Fruit fly (Drosophila melanogaster) whole organism, embryonic: ENCODE results near the gene CG6656.

ENCODE experiments used
- Atf3 ChIP-seq: fragments of 200-800 bp; sonication (Bioruptor generic); optimal IDR thresholded peaks from 3 replicates; lab custom pipeline; 2016; ENCODE audit warnings: missing biosample characterization, missing genetic modification characterization
- Bteb2 ChIP-seq: fragments of 200-800 bp; sonication (Bioruptor generic); optimal IDR thresholded peaks from 2 replicates; lab custom pipeline; 2016; ENCODE audit warnings: missing biosample characterization, missing genetic modification characterization
- C15 ChIP-seq: fragments of 200-800 bp; sonication (Bioruptor generic); IDR thresholded peaks from 3 replicates; pipeline ENCODE4 v1.3.6; 2022; ENCODE audit warnings: missing biosample characterization, missing genetic modification characterization
- CG10462 ChIP-seq: fragments of 200-800 bp; sonication (Bioruptor generic); optimal IDR thresholded peaks from 2 replicates; lab custom pipeline; 2016; ENCODE audit warnings: missing biosample characterization, missing genetic modification characterization
- CG12155 ChIP-seq: fragments of 200-800 bp; sonication (Bioruptor generic); optimal IDR thresholded peaks from 3 replicates; lab custom pipeline; 2016; ENCODE audit warnings: missing biosample characterization, missing genetic modification characterization
- CG12659 ChIP-seq: fragments of 200-800 bp; sonication (Bioruptor generic); optimal IDR thresholded peaks from 3 replicates; lab custom pipeline; 2017; ENCODE audit warnings: mild to moderate bottlenecking, missing biosample characterization, missing genetic modification reagents, missing genetic modification characterization
- CG12744 ChIP-seq: fragments of 200-800 bp; sonication (Bioruptor generic); optimal IDR thresholded peaks from 2 replicates; lab custom pipeline; 2016; ENCODE audit warnings: missing biosample characterization, missing genetic modification characterization
- CG13287 ChIP-seq: fragments of 200-800 bp; sonication (Bioruptor generic); IDR thresholded peaks from 2 replicates; pipeline ENCODE4 v1.3.6; 2022; ENCODE audit warnings: missing biosample characterization, missing genetic modification characterization; ENCODE audit not compliant: partially characterized antibody
- CG13424 ChIP-seq: fragments of 200-800 bp; sonication (Bioruptor generic); optimal IDR thresholded peaks from 2 replicates; lab custom pipeline; 2019; ENCODE audit warnings: missing biosample characterization, mild to moderate bottlenecking, missing genetic modification characterization, moderate library complexity
- CG13775 ChIP-seq: fragments of 200-800 bp; sonication (Bioruptor generic); optimal IDR thresholded peaks from 3 replicates; lab custom pipeline; 2017; ENCODE audit warnings: missing biosample characterization, mild to moderate bottlenecking, missing genetic modification characterization
- CG16815 ChIP-seq: fragments of 200-800 bp; sonication (Bioruptor generic); optimal IDR thresholded peaks from 3 replicates; lab custom pipeline; 2017; ENCODE audit warnings: missing biosample characterization, mild to moderate bottlenecking, missing genetic modification characterization
- CG1832 ChIP-seq: fragments of 200-800 bp; sonication (Bioruptor generic); optimal IDR thresholded peaks from 2 replicates; lab custom pipeline; 2017; ENCODE audit warnings: missing biosample characterization, mild to moderate bottlenecking, missing genetic modification characterization, inconsistent platforms
- CG2116 ChIP-seq: fragments of 200-800 bp; sonication (Bioruptor generic); optimal IDR thresholded peaks from 3 replicates; lab custom pipeline; 2018; ENCODE audit warnings: missing biosample characterization, mild to moderate bottlenecking, missing genetic modification characterization
- CG30020 ChIP-seq: fragments of 200-800 bp; optimal IDR thresholded peaks from 2 replicates; lab custom pipeline; 2019; ENCODE audit warnings: missing biosample characterization, mild to moderate bottlenecking, missing genetic modification characterization, moderate library complexity
- CG31441 ChIP-seq: fragments of 200-800 bp; sonication (Bioruptor generic); IDR thresholded peaks from 2 replicates; pipeline ENCODE4 v1.3.6; 2022; ENCODE audit warnings: missing biosample characterization, missing genetic modification characterization
- CG33557 ChIP-seq: fragments of 200-800 bp; sonication (Bioruptor generic); optimal IDR thresholded peaks from 2 replicates; lab custom pipeline; 2019; ENCODE audit warnings: missing biosample characterization, mild to moderate bottlenecking, missing genetic modification characterization, moderate library complexity
- CG7357 ChIP-seq: fragments of 200-800 bp; sonication (Bioruptor generic); IDR thresholded peaks from 3 replicates; pipeline ENCODE4 v1.3.6; 2022; ENCODE audit warnings: missing biosample characterization, missing genetic modification characterization
- CG7839 ChIP-seq: fragments of 200-800 bp; sonication (Bioruptor generic); optimal IDR thresholded peaks from 3 replicates; lab custom pipeline; 2018; ENCODE audit warnings: missing biosample characterization, mild to moderate bottlenecking, missing genetic modification characterization, moderate library complexity
- CG7987 ChIP-seq: fragments of 200-800 bp; sonication (Bioruptor generic); optimal IDR thresholded peaks from 2 replicates; lab custom pipeline; 2018; ENCODE audit warnings: missing biosample characterization, mild to moderate bottlenecking, missing genetic modification characterization, moderate library complexity
- CG9932 ChIP-seq: fragments of 200-800 bp; sonication (Bioruptor generic); IDR thresholded peaks from 2 replicates; pipeline ENCODE4 v1.3.6; 2022; ENCODE audit warnings: missing biosample characterization, missing genetic modification characterization
- D19B ChIP-seq: fragments of 200-800 bp; sonication (Bioruptor generic); optimal IDR thresholded peaks from 2 replicates; lab custom pipeline; 2017; ENCODE audit warnings: missing biosample characterization, mild to moderate bottlenecking, missing genetic modification characterization
- Dek ChIP-seq: fragments of 200-800 bp; sonication (Bioruptor generic); optimal IDR thresholded peaks from 3 replicates; lab custom pipeline; 2019; ENCODE audit warnings: missing biosample characterization, mild to moderate bottlenecking, missing genetic modification characterization, moderate library complexity
- HHEX ChIP-seq: fragments of 200-800 bp; sonication (Bioruptor generic); optimal IDR thresholded peaks from 3 replicates; lab custom pipeline; 2017; ENCODE audit warnings: missing biosample characterization, mild to moderate bottlenecking, missing genetic modification characterization, missing genetic modification reagents
- MTF-1 ChIP-seq: fragments of 200-800 bp; sonication (Bioruptor generic); optimal IDR thresholded peaks from 2 replicates; lab custom pipeline; 2018; ENCODE audit warnings: missing biosample characterization, mild to moderate bottlenecking, missing genetic modification characterization, borderline replicate concordance
- Optix ChIP-seq: fragments of 200-800 bp; sonication (Bioruptor generic); IDR thresholded peaks from 3 replicates; pipeline ENCODE4 v1.3.6; 2022; ENCODE audit warnings: missing biosample characterization, missing genetic modification characterization
- Poxn ChIP-seq: fragments of 200-800 bp; sonication (Bioruptor generic); IDR thresholded peaks from 2 replicates; pipeline ENCODE4 v1.3.6; 2022; ENCODE audit warnings: missing biosample characterization, missing genetic modification characterization
- Sox100B ChIP-seq: fragments of 200-800 bp; sonication (Bioruptor generic); optimal IDR thresholded peaks from 3 replicates; lab custom pipeline; 2018; ENCODE audit warnings: missing biosample characterization, mild to moderate bottlenecking, missing genetic modification characterization
- TFAM ChIP-seq: fragments of 200-800 bp; sonication (Bioruptor generic); optimal IDR thresholded peaks from 2 replicates; lab custom pipeline; 2017; ENCODE audit warnings: missing biosample characterization, missing genetic modification characterization, inconsistent platforms
- Xrp1 ChIP-seq: fragments of 200-800 bp; sonication (Bioruptor generic); IDR thresholded peaks from 2 replicates; pipeline ENCODE4 v1.3.6; 2022; ENCODE audit warnings: missing biosample characterization, missing genetic modification characterization
- bcd ChIP-seq: fragments of 200-800 bp; sonication (Bioruptor generic); optimal IDR thresholded peaks from 2 replicates; lab custom pipeline; 2017; ENCODE audit warnings: missing biosample characterization, mild to moderate bottlenecking, missing genetic modification characterization
- caup ChIP-seq: fragments of 200-800 bp; sonication (Bioruptor generic); optimal IDR thresholded peaks from 3 replicates; lab custom pipeline; 2017; ENCODE audit warnings: missing biosample characterization, mild to moderate bottlenecking, missing genetic modification characterization, moderate library complexity; ENCODE audit not compliant: severe bottlenecking
- chm ChIP-seq: fragments of 200-800 bp; sonication (Bioruptor generic); IDR thresholded peaks from 2 replicates; pipeline ENCODE4 v1.3.6; 2022; ENCODE audit warnings: missing biosample characterization, missing genetic modification characterization
- gfzf ChIP-seq: fragments of 200-800 bp; sonication (Bioruptor generic); optimal IDR thresholded peaks from 2 replicates; lab custom pipeline; 2016; ENCODE audit warnings: missing biosample characterization, mild to moderate bottlenecking, missing genetic modification characterization, moderate library complexity
- kni ChIP-seq: fragments of 200-800 bp; sonication (Bioruptor generic); optimal IDR thresholded peaks from 3 replicates; lab custom pipeline; 2017; ENCODE audit warnings: mild to moderate bottlenecking, missing biosample characterization, missing genetic modification reagents, missing genetic modification characterization
- knrl ChIP-seq: fragments of 200-800 bp; sonication (Bioruptor generic); IDR thresholded peaks from 3 replicates; pipeline ENCODE4 v1.3.6; 2022; ENCODE audit warnings: missing biosample characterization, missing genetic modification characterization; ENCODE audit not compliant: partially characterized antibody
- lbe ChIP-seq: fragments of 200-800 bp; sonication (Bioruptor generic); optimal IDR thresholded peaks from 2 replicates; lab custom pipeline; 2016; ENCODE audit warnings: missing biosample characterization, mild to moderate bottlenecking, missing genetic modification characterization
- maf-S ChIP-seq: fragments of 200-800 bp; sonication (Bioruptor generic); optimal IDR thresholded peaks from 2 replicates; lab custom pipeline; 2016; ENCODE audit warnings: missing biosample characterization, missing genetic modification characterization
- mam ChIP-seq: fragments of 200-800 bp; sonication (Bioruptor generic); optimal IDR thresholded peaks from 3 replicates; lab custom pipeline; 2016; ENCODE audit warnings: missing biosample characterization, missing genetic modification characterization
- otp ChIP-seq: fragments of 200-800 bp; sonication (Bioruptor generic); IDR thresholded peaks from 3 replicates; pipeline ENCODE4, ENCODE4 v1.3.6; 2022; ENCODE audit warnings: missing biosample characterization, missing genetic modification characterization
- pb ChIP-seq: fragments of 200-800 bp; sonication (Bioruptor generic); optimal IDR thresholded peaks from 3 replicates; lab custom pipeline; 2016; ENCODE audit warnings: missing biosample characterization, missing genetic modification characterization
- peb ChIP-seq: fragments of 200-800 bp; sonication (Bioruptor generic); IDR thresholded peaks from 2 replicates; pipeline ENCODE4 v1.3.6; 2022; ENCODE audit warnings: missing biosample characterization, missing genetic modification characterization
- pzg ChIP-seq: fragments of 200-800 bp; sonication (Bioruptor generic); optimal IDR thresholded peaks from 3 replicates; lab custom pipeline; 2018; ENCODE audit warnings: missing biosample characterization, mild to moderate bottlenecking, missing genetic modification characterization, moderate library complexity
- ro ChIP-seq: fragments of 200-800 bp; sonication (Bioruptor generic); IDR thresholded peaks from 2 replicates; pipeline ENCODE4 v1.3.6; 2022; ENCODE audit warnings: missing biosample characterization, missing genetic modification characterization
- row ChIP-seq: fragments of 200-800 bp; sonication (Bioruptor generic); IDR thresholded peaks from 3 replicates; pipeline ENCODE4 v1.3.6; 2022; ENCODE audit warnings: missing biosample characterization, missing genetic modification characterization
- scrt ChIP-seq: fragments of 200-800 bp; sonication (Bioruptor generic); optimal IDR thresholded peaks from 2 replicates; lab custom pipeline; 2018; ENCODE audit warnings: missing biosample characterization, mild to moderate bottlenecking, missing genetic modification characterization, moderate library complexity
- sim ChIP-seq: fragments of 200-800 bp; sonication (Bioruptor generic); IDR thresholded peaks from 2 replicates; pipeline ENCODE4 v1.3.6; 2022; ENCODE audit warnings: missing biosample characterization, missing genetic modification characterization
- sna ChIP-seq: fragments of 200-800 bp; sonication (Bioruptor generic); IDR thresholded peaks from 2 replicates; pipeline ENCODE4 v1.3.6; 2022; ENCODE audit warnings: missing biosample characterization, missing genetic modification characterization; ENCODE audit not compliant: partially characterized antibody
- so ChIP-seq: fragments of 200-800 bp; sonication (Bioruptor generic); IDR thresholded peaks from 3 replicates; pipeline ENCODE4 v1.3.6; 2022; ENCODE audit warnings: missing biosample characterization, missing genetic modification characterization
- tgo ChIP-seq: fragments of 200-800 bp; sonication (Bioruptor generic); IDR thresholded peaks from 3 replicates; pipeline ENCODE4 v1.3.6; 2022; ENCODE audit warnings: missing biosample characterization, missing genetic modification characterization
- twi ChIP-seq: fragments of 200-800 bp; optimal IDR thresholded peaks from 2 replicates; lab custom pipeline; 2019; ENCODE audit warnings: missing biosample characterization, mild to moderate bottlenecking, missing genetic modification characterization, moderate library complexity

Gene CG6656

dm6 chr3R:21874982-21875466 lies at the start of gene CG6656 (continued):
- TF ChIP-seq sna (0 out of 2 replicates have a peak, but pooled peaks have one; percentile 36), otp (GFP tag; lab: Robert Waterston, UW) (no peak), CG2116 (GFP tag; lab: Kevin White, UChicago) (no peak), CG13424 (tag; lab: Kevin White, UChicago) (no peak), knrl (GFP tag; lab: Robert Waterston, UW) (no peak), ro (GFP tag; lab: Robert Waterston, UW) (no peak), MTF-1 (GFP tag; lab: Kevin White, UChicago) (peak; percentile 8), Atf3 (GFP tag; lab: Kevin White, UChicago) (no peak), Optix (GFP tag; lab: Robert Waterston, UW) (no peak), CG16815 (GFP tag; lab: Kevin White, UChicago) (no peak), CG12659 (GFP tag; lab: Kevin White, UChicago) (peak; percentile 3), maf-S (no peak), tgo (no peak), chm (peak; percentile 59; the same call in 1 of the 2 replicates), CG12744 (GFP tag; lab: Kevin White, UChicago) (no peak), CG1832 (GFP tag; lab: Kevin White, UChicago) (peak; percentile 83), lbe (peak; percentile 67), C15 (GFP tag; lab: Robert Waterston, UW) (no peak), TFAM (GFP tag; lab: Kevin White, UChicago) (no peak), CG12155 (GFP tag; lab: Kevin White, UChicago) (peak; percentile 25), CG7987 (GFP tag; lab: Kevin White, UChicago) (no peak), row (GFP tag; lab: Robert Waterston, UW) (peak; percentile 39; the same call in 2 of the 3 replicates), CG30020 (no peak), sim (GFP tag; lab: Robert Waterston, UW) (no peak), CG7839 (tag; lab: Kevin White, UChicago) (no peak), pzg (GFP tag; lab: Kevin White, UChicago) (no peak), CG31441 (GFP tag; lab: Robert Waterston, UW) (no peak), pb (GFP tag; lab: Kevin White, UChicago) (peak; percentile 27), CG13287 (GFP tag; lab: Robert Waterston, UW) (peak; percentile 33; the same call in 1 of the 2 replicates), Xrp1 (GFP tag; lab: Robert Waterston, UW) (0 out of 2 replicates have a peak, but pooled peaks have one; percentile 29), caup (GFP tag; lab: Kevin White, UChicago) (no peak), CG13775 (GFP tag; lab: Kevin White, UChicago) (no peak), so (no peak), bcd (GFP tag; lab: Kevin White, UChicago) (no peak), HHEX (GFP tag; lab: Kevin White, UChicago) (no peak), peb (no peak), Dek (tag; lab: Kevin White, UChicago) (no peak), CG9932 (GFP tag; lab: Robert Waterston, UW) (0 out of 2 replicates have a peak, but pooled peaks have one; percentile 19), Sox100B (GFP tag; lab: Kevin White, UChicago) (no peak), Poxn (GFP tag; lab: Robert Waterston, UW) (no peak), D19B (peak; percentile 95), mam (GFP tag; lab: Kevin White, UChicago) (no peak), scrt (GFP tag; lab: Kevin White, UChicago) (no peak), Bteb2 (no peak), kni (GFP tag; lab: Kevin White, UChicago) (no peak), gfzf (GFP tag; lab: Kevin White, UChicago) (no peak), CG7357 (no peak), twi (tag; lab: Kevin White, UChicago) (no peak), CG33557 (no peak), CG10462 (GFP tag; lab: Kevin White, UChicago) (no peak)
